Fruit fly (Drosophila melanogaster) whole organism, embryonic: ENCODE data around the gene CG15208.
A peak's percentile ranks its signal among the peaks of the same experiment; 100 is the strongest.

Experiments used
- Atf-2 ChIP-seq: fragments of 200-800 bp; sonication (Bioruptor generic); optimal IDR thresholded peaks from 2 replicates; lab custom pipeline; 2016; ENCODE audit warnings: missing biosample characterization, missing genetic modification characterization
- BEAF-32 ChIP-seq: fragments of 200-800 bp; sonication (Bioruptor generic); optimal IDR thresholded peaks from 3 replicates; lab custom pipeline; 2017; ENCODE audit warnings: missing biosample characterization, missing genetic modification characterization, mild to moderate bottlenecking, moderate library complexity, missing genetic modification reagents
- Bdp1 ChIP-seq: fragments of 200-800 bp; sonication (Bioruptor generic); optimal IDR thresholded peaks from 3 replicates; lab custom pipeline; 2016; ENCODE audit warnings: missing biosample characterization, missing genetic modification characterization
- Bgb ChIP-seq: fragments of 200-800 bp; sonication (Bioruptor generic); IDR thresholded peaks from 2 replicates; pipeline ENCODE4 v1.3.6; 2022; ENCODE audit warnings: missing biosample characterization, missing genetic modification characterization; ENCODE audit not compliant: partially characterized antibody
- CG10462 ChIP-seq: fragments of 200-800 bp; sonication (Bioruptor generic); optimal IDR thresholded peaks from 2 replicates; lab custom pipeline; 2016; ENCODE audit warnings: missing biosample characterization, missing genetic modification characterization
- CG10543 ChIP-seq: fragments of 200-800 bp; sonication (Bioruptor generic); optimal IDR thresholded peaks from 3 replicates; lab custom pipeline; 2017; ENCODE audit warnings: missing biosample characterization, mild to moderate bottlenecking, missing genetic modification characterization, moderate library complexity
- CG10565 ChIP-seq: fragments of 200-800 bp; sonication (Bioruptor generic); optimal IDR thresholded peaks from 3 replicates; lab custom pipeline; 2016; ENCODE audit warnings: missing biosample characterization, mild to moderate bottlenecking, missing genetic modification characterization
- CG12659 ChIP-seq: fragments of 200-800 bp; sonication (Bioruptor generic); optimal IDR thresholded peaks from 3 replicates; lab custom pipeline; 2017; ENCODE audit warnings: mild to moderate bottlenecking, missing biosample characterization, missing genetic modification reagents, missing genetic modification characterization
- CG13775 ChIP-seq: fragments of 200-800 bp; sonication (Bioruptor generic); optimal IDR thresholded peaks from 3 replicates; lab custom pipeline; 2017; ENCODE audit warnings: missing biosample characterization, mild to moderate bottlenecking, missing genetic modification characterization
- CG15601 ChIP-seq: fragments of 200-800 bp; sonication (Bioruptor generic); optimal IDR thresholded peaks from 3 replicates; lab custom pipeline; 2019; ENCODE audit warnings: missing biosample characterization, mild to moderate bottlenecking, missing genetic modification characterization, moderate library complexity
- CG1602 ChIP-seq: fragments of 200-800 bp; sonication (Bioruptor generic); optimal IDR thresholded peaks from 3 replicates; lab custom pipeline; 2016; ENCODE audit warnings: missing biosample characterization, missing genetic modification characterization
- CG18599 ChIP-seq: fragments of 200-800 bp; sonication (Bioruptor generic); optimal IDR thresholded peaks from 3 replicates; lab custom pipeline; 2017; ENCODE audit warnings: missing biosample characterization, missing genetic modification characterization, mild to moderate bottlenecking, moderate library complexity, missing genetic modification reagents
- CG31224 ChIP-seq: fragments of 200-800 bp; sonication (Bioruptor generic); IDR thresholded peaks from 2 replicates; pipeline ENCODE4 v1.3.6; 2022; ENCODE audit warnings: missing biosample characterization, missing genetic modification characterization
- CG3995 ChIP-seq: fragments of 200-800 bp; sonication (Bioruptor generic); optimal IDR thresholded peaks from 3 replicates; lab custom pipeline; 2016; ENCODE audit warnings: missing biosample characterization, missing genetic modification characterization
- CG4282 ChIP-seq: fragments of 200-800 bp; sonication (Bioruptor generic); optimal IDR thresholded peaks from 2 replicates; lab custom pipeline; 2016; ENCODE audit warnings: missing biosample characterization, missing genetic modification characterization
- CG4854 ChIP-seq: fragments of 200-800 bp; sonication (Bioruptor generic); optimal IDR thresholded peaks from 2 replicates; lab custom pipeline; 2016; ENCODE audit warnings: missing biosample characterization, missing genetic modification characterization, inconsistent platforms
- CG6654 ChIP-seq: fragments of 200-800 bp; sonication (Bioruptor generic); optimal IDR thresholded peaks from 2 replicates; lab custom pipeline; 2017; ENCODE audit warnings: missing biosample characterization, mild to moderate bottlenecking, missing genetic modification characterization
- CG6765 ChIP-seq: fragments of 200-800 bp; sonication (Bioruptor generic); optimal IDR thresholded peaks from 3 replicates; lab custom pipeline; 2017; ENCODE audit warnings: missing biosample characterization, mild to moderate bottlenecking, missing genetic modification characterization
- CG7839 ChIP-seq: fragments of 200-800 bp; sonication (Bioruptor generic); optimal IDR thresholded peaks from 3 replicates; lab custom pipeline; 2018; ENCODE audit warnings: missing biosample characterization, mild to moderate bottlenecking, missing genetic modification characterization, moderate library complexity
- CG7963 ChIP-seq: fragments of 200-800 bp; sonication (Bioruptor generic); IDR thresholded peaks from 3 replicates; pipeline ENCODE4 v1.3.6; 2022; ENCODE audit warnings: missing biosample characterization, missing genetic modification characterization; ENCODE audit not compliant: partially characterized antibody
- CG9876 ChIP-seq: fragments of 200-800 bp; sonication (Bioruptor generic); optimal IDR thresholded peaks from 2 replicates; lab custom pipeline; 2016; ENCODE audit warnings: missing biosample characterization, missing genetic modification characterization
- CG9932 ChIP-seq: fragments of 200-800 bp; sonication (Bioruptor generic); IDR thresholded peaks from 2 replicates; pipeline ENCODE4 v1.3.6; 2022; ENCODE audit warnings: missing biosample characterization, missing genetic modification characterization
- D19B ChIP-seq: fragments of 200-800 bp; sonication (Bioruptor generic); optimal IDR thresholded peaks from 2 replicates; lab custom pipeline; 2017; ENCODE audit warnings: missing biosample characterization, mild to moderate bottlenecking, missing genetic modification characterization
- ERR ChIP-seq: fragments of 200-800 bp; sonication (Bioruptor generic); optimal IDR thresholded peaks from 2 replicates; lab custom pipeline; 2016; ENCODE audit warnings: missing biosample characterization, missing genetic modification characterization
- Elba2 ChIP-seq: fragments of 200-800 bp; sonication (Bioruptor generic); optimal IDR thresholded peaks from 3 replicates; lab custom pipeline; 2016; ENCODE audit warnings: missing biosample characterization, missing genetic modification characterization
- Fer3 ChIP-seq: fragments of 200-800 bp; sonication (Bioruptor generic); optimal IDR thresholded peaks from 2 replicates; lab custom pipeline; 2018; ENCODE audit warnings: missing biosample characterization, mild to moderate bottlenecking, missing genetic modification characterization, moderate library complexity
- HHEX ChIP-seq: fragments of 200-800 bp; sonication (Bioruptor generic); optimal IDR thresholded peaks from 3 replicates; lab custom pipeline; 2017; ENCODE audit warnings: missing biosample characterization, mild to moderate bottlenecking, missing genetic modification characterization, missing genetic modification reagents
- Lim3 ChIP-seq: fragments of 200-800 bp; sonication (Bioruptor generic); IDR thresholded peaks from 2 replicates; pipeline ENCODE4 v1.3.6; 2022; ENCODE audit warnings: missing biosample characterization, missing genetic modification characterization
- Max ChIP-seq: fragments of 200-800 bp; sonication (Bioruptor generic); optimal IDR thresholded peaks from 2 replicates; lab custom pipeline; 2016; ENCODE audit warnings: missing biosample characterization, mild to moderate bottlenecking, missing genetic modification characterization
- Med ChIP-seq: fragments of 200-800 bp; sonication (Bioruptor generic); peaks from one replicate; lab custom pipeline; 2016; ENCODE audit warnings: missing biosample characterization, missing genetic modification characterization, mild to moderate bottlenecking, inconsistent platforms, moderate library complexity
- NC2β ChIP-seq: fragments of 200-800 bp; sonication (Bioruptor generic); optimal IDR thresholded peaks from 2 replicates; lab custom pipeline; 2016; ENCODE audit warnings: missing biosample characterization, missing genetic modification characterization
- Sin3A ChIP-seq: fragments of >200 bp; optimal IDR thresholded peaks from 2 replicates; lab custom pipeline; 2018
- Xrp1 ChIP-seq: fragments of 200-800 bp; sonication (Bioruptor generic); IDR thresholded peaks from 2 replicates; pipeline ENCODE4 v1.3.6; 2022; ENCODE audit warnings: missing biosample characterization, missing genetic modification characterization
- al ChIP-seq: fragments of 200-800 bp; sonication (Bioruptor generic); IDR thresholded peaks from 2 replicates; pipeline ENCODE4 v1.3.6; 2022; ENCODE audit warnings: missing biosample characterization, missing genetic modification characterization
- ash1 ChIP-seq: fragments of 200-800 bp; sonication (Bioruptor generic); optimal IDR thresholded peaks from 2 replicates; lab custom pipeline; 2018; ENCODE audit warnings: missing biosample characterization, mild to moderate bottlenecking, missing genetic modification characterization
- ato ChIP-seq: fragments of 200-800 bp; sonication (Bioruptor generic); IDR thresholded peaks from 2 replicates; pipeline ENCODE4 v1.3.6; 2022; ENCODE audit warnings: missing biosample characterization, missing genetic modification characterization; ENCODE audit not compliant: partially characterized antibody
- crol ChIP-seq: fragments of 200-800 bp; sonication (Bioruptor generic); IDR thresholded peaks from 2 replicates; pipeline ENCODE4 v1.3.6; 2022; ENCODE audit warnings: missing biosample characterization, missing genetic modification characterization
- dysf ChIP-seq: fragments of 200-800 bp; sonication (Bioruptor generic); IDR thresholded peaks from 3 replicates; pipeline ENCODE4 v1.3.6; 2022; ENCODE audit warnings: missing biosample characterization, missing genetic modification characterization
- en ChIP-seq: fragments of 200-800 bp; sonication (Bioruptor generic); optimal IDR thresholded peaks from 2 replicates; lab custom pipeline; 2016; ENCODE audit warnings: missing biosample characterization, missing genetic modification characterization
- fd3F ChIP-seq: fragments of 200-800 bp; sonication (Bioruptor generic); optimal IDR thresholded peaks from 2 replicates; lab custom pipeline; 2018; ENCODE audit warnings: missing biosample characterization, mild to moderate bottlenecking, missing genetic modification characterization, moderate library complexity
- fd96Cb ChIP-seq: fragments of 200-800 bp; sonication (Bioruptor generic); optimal IDR thresholded peaks from 2 replicates; lab custom pipeline; 2018; ENCODE audit warnings: missing biosample characterization, mild to moderate bottlenecking, missing genetic modification characterization, moderate library complexity
- h ChIP-seq: fragments of >200 bp; optimal IDR thresholded peaks from 2 replicates; lab custom pipeline; 2017
- insv ChIP-seq, 2 experiments: fragments of 200-800 bp; sonication (Bioruptor generic); optimal IDR thresholded peaks; 3 replicates each; lab custom pipeline; 2016 to 2018; ENCODE audit warnings: missing biosample characterization in 2 of 2, missing genetic modification characterization in 2 of 2
- p53 ChIP-seq: fragments of 200-800 bp; sonication (Bioruptor generic); optimal IDR thresholded peaks from 2 replicates; lab custom pipeline; 2016; ENCODE audit warnings: missing biosample characterization, missing genetic modification characterization
- phol ChIP-seq: fragments of 200-800 bp; sonication (Bioruptor generic); optimal IDR thresholded peaks from 3 replicates; lab custom pipeline; 2018; ENCODE audit warnings: missing biosample characterization, mild to moderate bottlenecking, missing genetic modification characterization, moderate library complexity
- psq ChIP-seq: fragments of 200-800 bp; sonication (Bioruptor generic); optimal IDR thresholded peaks from 2 replicates; lab custom pipeline; 2017; ENCODE audit warnings: missing biosample characterization, missing genetic modification characterization
- sr ChIP-seq: fragments of 200-800 bp; sonication (Bioruptor generic); IDR thresholded peaks from 3 replicates; pipeline ENCODE4 v1.3.6; 2022; ENCODE audit warnings: missing biosample characterization, missing genetic modification characterization
- stwl ChIP-seq: fragments of 200-800 bp; sonication (Bioruptor generic); optimal IDR thresholded peaks from 3 replicates; lab custom pipeline; 2018; ENCODE audit warnings: missing biosample characterization, mild to moderate bottlenecking, missing genetic modification characterization, moderate library complexity
- tll ChIP-seq, 2 experiments: fragments of 200-800 bp in 1 of 2; fragments of >200 bp in 1 of 2; sonication (Bioruptor generic) in 1 of 2; optimal IDR thresholded peaks; 2 replicates each; lab custom pipeline; 2017 to 2019; ENCODE audit warnings: missing biosample characterization in 2 of 2, missing genetic modification characterization in 2 of 2, mild to moderate bottlenecking in 1 of 2, moderate library complexity in 1 of 2
- ttk ChIP-seq: fragments of 200-800 bp; sonication (Bioruptor generic); IDR thresholded peaks from 2 replicates; pipeline ENCODE4 v2.1.2; 2022; ENCODE audit warnings: missing biosample characterization, missing genetic modification characterization
- vnd ChIP-seq: fragments of 200-800 bp; sonication (Bioruptor generic); IDR thresholded peaks from 3 replicates; pipeline ENCODE4 v1.3.6; 2022; ENCODE audit warnings: missing biosample characterization, missing genetic modification characterization; ENCODE audit not compliant: partially characterized antibody

The CG15208 gene

DNA sequence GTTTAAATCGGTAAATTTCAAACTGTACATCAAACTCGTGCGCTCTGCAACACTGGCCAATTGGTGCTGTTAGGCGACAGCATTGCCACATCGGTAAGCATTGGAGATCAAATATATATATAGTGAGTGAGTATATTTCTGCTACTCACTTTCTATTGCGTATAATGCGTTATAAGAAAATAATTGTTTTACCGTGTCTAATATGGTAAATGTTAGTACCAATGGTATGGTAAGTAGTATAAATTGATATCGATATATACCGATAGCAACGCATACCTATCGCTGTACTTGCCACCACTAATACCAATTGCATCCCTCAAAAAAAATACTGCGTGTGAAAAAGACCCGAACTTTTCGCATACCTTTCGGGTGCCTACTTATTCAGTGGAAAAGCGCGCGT lies 42.4 kb upstream of the CG15208 start, which contains the start of the genes sofe and CG2186 (continued):
- peak; percentile 81 for TF ChIP-seq vnd (GFP tag; lab: Robert Waterston, UW)
- peak; percentile 5 for TF ChIP-seq fd96Cb (tag; lab: Kevin White, UChicago)
- TF ChIP-seq ash1, result no peak
- TF ChIP-seq CG31224, result no peak; the same call in 1 of the 2 replicates
- TF ChIP-seq ttk (GFP tag; lab: Robert Waterston, UW), result peak; percentile 38; the same call in 1 of the 2 replicates
- peak; percentile 62 for TF ChIP-seq ato (GFP tag; lab: Robert Waterston, UW)
- TF ChIP-seq h (lab: Kevin White, UChicago), result no peak
- peak; percentile 33 for TF ChIP-seq Atf-2 (GFP tag; lab: Kevin White, UChicago)
- peak; percentile 87 for TF ChIP-seq Sin3A (lab: Kevin White, UChicago)
- TF ChIP-seq psq (GFP tag; lab: Kevin White, UChicago), result peak; percentile 21
- TF ChIP-seq CG3995, result peak; percentile 19
- peak in 1 of 2 experiments; percentile 93 for TF ChIP-seq insv (GFP tag; optimal IDR thresholded peaks at IDR 0.05; lab: Kevin White, UChicago)
- peak; percentile 77 for TF ChIP-seq stwl (tag; lab: Kevin White, UChicago)
- peak; percentile 79 for TF ChIP-seq Elba2 (GFP tag; lab: Kevin White, UChicago)
- TF ChIP-seq CG1602, result peak; percentile 58
- peak; percentile 45 for TF ChIP-seq CG15601 (tag; lab: Kevin White, UChicago)
- peak; percentile 64 for TF ChIP-seq NC2β
- no peak for TF ChIP-seq fd3F
- peak; percentile 27 for TF ChIP-seq CG10543
- TF ChIP-seq al (GFP tag; lab: Robert Waterston, UW), result no peak
- peak; percentile 81 for TF ChIP-seq Bgb (GFP tag; lab: Robert Waterston, UW)
- TF ChIP-seq CG6765 (GFP tag; lab: Kevin White, UChicago), result no peak
- peak; percentile 64 for TF ChIP-seq Max
- TF ChIP-seq Bdp1, result peak; percentile 29
- TF ChIP-seq en (GFP tag; lab: Kevin White, UChicago), result no peak
- TF ChIP-seq CG18599 (GFP tag; lab: Kevin White, UChicago), result no peak
- TF ChIP-seq HHEX (GFP tag; lab: Kevin White, UChicago), result no peak
- no peak for TF ChIP-seq CG9876 (GFP tag; lab: Kevin White, UChicago)
- TF ChIP-seq CG10565 (GFP tag; lab: Kevin White, UChicago), result no peak
- no peak for TF ChIP-seq CG4282 (GFP tag; lab: Kevin White, UChicago)
- peak; percentile 31 for TF ChIP-seq Fer3 (tag; lab: Kevin White, UChicago)
- no peak for TF ChIP-seq sr
- TF ChIP-seq phol (tag; lab: Kevin White, UChicago), result peak; percentile 77
- TF ChIP-seq CG12659 (GFP tag; lab: Kevin White, UChicago), result peak; percentile 46
- peak; percentile 80 for TF ChIP-seq CG9932 (GFP tag; lab: Robert Waterston, UW)
- TF ChIP-seq CG7963, result peak; percentile 49; the same call in 1 of the 3 replicates
- no peak for TF ChIP-seq dysf
- no peak for TF ChIP-seq CG7839 (tag; lab: Kevin White, UChicago)
- TF ChIP-seq CG13775, result peak; percentile 57
- peak; percentile 93 for TF ChIP-seq Med (GFP tag; lab: Kevin White, UChicago)
- no peak for TF ChIP-seq CG10462 (GFP tag; lab: Kevin White, UChicago)
- peak; percentile 91 for TF ChIP-seq BEAF-32 (GFP tag; lab: Kevin White, UChicago)
- no peak for TF ChIP-seq tll (GFP tag; optimal IDR thresholded peaks at IDR 0.05; lab: Kevin White, UChicago)
- TF ChIP-seq ERR (GFP tag; lab: Kevin White, UChicago), result peak; percentile 28
- TF ChIP-seq p53 (GFP tag; lab: Kevin White, UChicago), result no peak
- TF ChIP-seq Xrp1 (GFP tag; lab: Robert Waterston, UW), result peak; percentile 54; the same call in 1 of the 2 replicates
- TF ChIP-seq CG4854 (GFP tag; lab: Kevin White, UChicago), result peak; percentile 15
- no peak for TF ChIP-seq crol (GFP tag; lab: Robert Waterston, UW)
- peak; percentile 81 for TF ChIP-seq CG6654
- TF ChIP-seq D19B (GFP tag; lab: Kevin White, UChicago), result no peak
- no peak for TF ChIP-seq Lim3 (GFP tag; lab: Robert Waterston, UW)
